Worm (Caenorhabditis elegans): ENCODE measurements around the gene wsp-1.

wsp-1 gene

DNA sequence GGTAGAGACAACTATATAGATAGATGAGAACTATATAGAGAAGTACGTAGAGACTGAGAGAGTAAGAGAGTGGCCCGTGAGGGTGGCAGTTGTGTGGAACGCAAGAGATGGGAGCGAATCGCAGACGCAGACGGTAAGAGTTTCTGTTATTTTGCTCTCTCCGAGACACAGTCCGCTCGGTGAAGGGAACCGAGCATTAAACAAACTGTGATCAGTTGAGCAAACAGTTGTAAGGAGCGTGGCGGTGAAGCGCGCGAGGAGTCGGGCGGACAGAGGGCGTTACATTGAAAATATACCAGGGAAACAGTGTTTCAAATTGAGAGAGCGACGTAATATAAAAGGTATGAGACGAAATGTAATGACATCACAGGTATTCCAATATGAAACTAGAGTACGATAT lies 30.8 kb upstream of the wsp-1 start:
- no peak for TF ChIP-seq fkh-10 (GFP tag; optimal IDR thresholded peaks at IDR 0.05)
- peak; percentile 20 for TF ChIP-seq xbp-1 (tag; optimal IDR thresholded peaks at IDR 0.05)
- TF ChIP-seq F16B12.6 (tag; optimal IDR thresholded peaks at IDR 0.05) = no peak
- peak; percentile 59 for TF ChIP-seq jun-1 (tag; optimal IDR thresholded peaks at IDR 0.05)
- TF ChIP-seq egl-13 (tag; optimal IDR thresholded peaks at IDR 0.05) = no peak
- TF ChIP-seq rnt-1 (tag; optimal IDR thresholded peaks at IDR 0.05) = peak; percentile 27
- peak; percentile 76 for TF ChIP-seq elt-2 (tag; optimal IDR thresholded peaks at IDR 0.05)
- no peak for TF ChIP-seq nhr-76 (tag; optimal IDR thresholded peaks at IDR 0.05)
- TF ChIP-seq nhr-19 (GFP tag; conservative IDR thresholded peaks at IDR 0.05) = peak; percentile 24
- TF ChIP-seq lin-35 (GFP tag; optimal IDR thresholded peaks at IDR 0.05) = peak in 1 of 2 experiments; percentile 56
- peak in 1 of 2 experiments; percentile 35 for TF ChIP-seq lsy-2 (tag; optimal IDR thresholded peaks at IDR 0.05)
- no peak for TF ChIP-seq zag-1 (tag; optimal IDR thresholded peaks at IDR 0.05)
- peak in 1 of 2 experiments; percentile 55 for TF ChIP-seq mdl-1 (tag; optimal IDR thresholded peaks at IDR 0.05)
- TF ChIP-seq lir-3 (tag; optimal IDR thresholded peaks at IDR 0.05; ENCODE audit: poor library complexity) = no peak
- TF ChIP-seq elt-3 (tag; optimal IDR thresholded peaks at IDR 0.05) = peak in 2 of 6 experiments; percentile 20 to 22
- TF ChIP-seq zip-4 (GFP tag; optimal IDR thresholded peaks at IDR 0.05) = no peak
- peak; percentile 66 for TF ChIP-seq nhr-90 (tag; optimal IDR thresholded peaks at IDR 0.05; ENCODE audit: poor library complexity)
- TF ChIP-seq aly-2 (tag; optimal IDR thresholded peaks at IDR 0.05) = no peak
- no peak for TF ChIP-seq mep-1 (tag; optimal IDR thresholded peaks at IDR 0.05)
- no peak for TF ChIP-seq unc-62 (GFP tag; optimal IDR thresholded peaks at IDR 0.05)
- TF ChIP-seq ceh-88 (GFP tag; IDR thresholded peaks at IDR 0.05) = no peak
- peak; percentile 16 for TF ChIP-seq hpl-2 (GFP tag; optimal IDR thresholded peaks at IDR 0.05)
- TF ChIP-seq nhr-47 (tag; optimal IDR thresholded peaks at IDR 0.05) = peak; percentile 39
- no peak for TF ChIP-seq unc-86 (tag; optimal IDR thresholded peaks at IDR 0.05)
- TF ChIP-seq alr-1 (tag; optimal IDR thresholded peaks at IDR 0.05; ENCODE audit: borderline replicate concordance) = no peak
- TF ChIP-seq C34B4.2 (tag; optimal IDR thresholded peaks at IDR 0.05) = no peak
- TF ChIP-seq nhr-77 (tag; optimal IDR thresholded peaks at IDR 0.05) = peak; percentile 58
- no peak for TF ChIP-seq pqm-1 (tag; optimal IDR thresholded peaks at IDR 0.05)
- no peak for TF ChIP-seq Y116A8C.19 (tag; optimal IDR thresholded peaks at IDR 0.05; ENCODE audit: borderline replicate concordance)
- no peak for TF ChIP-seq skn-1 (tag; optimal IDR thresholded peaks at IDR 0.05)
- TF ChIP-seq sup-37 (GFP tag; optimal IDR thresholded peaks at IDR 0.05) = peak; percentile 11
- TF ChIP-seq ama-1 (optimal IDR thresholded peaks at IDR 0.05) = no peak
- TF ChIP-seq fos-1 (tag; optimal IDR thresholded peaks at IDR 0.05) = no peak
- peak in 1 of 2 experiments; percentile 15 for TF ChIP-seq egl-27 (tag; optimal IDR thresholded peaks at IDR 0.05)
- no peak for TF ChIP-seq nhr-11 (tag; optimal IDR thresholded peaks at IDR 0.05)
- peak; percentile 85 for TF ChIP-seq nhr-85 (tag)
- TF ChIP-seq efl-1 (optimal IDR thresholded peaks at IDR 0.05) = peak; percentile 14 to 17
- no peak for TF ChIP-seq efl-1 (GFP tag; optimal IDR thresholded peaks at IDR 0.05 in 1 of 2)
- no peak for TF ChIP-seq irx-1 (tag; optimal IDR thresholded peaks at IDR 0.05)
- TF ChIP-seq nhr-71 (tag; optimal IDR thresholded peaks at IDR 0.05) = peak; percentile 68
- peak; percentile 82 for TF ChIP-seq lin-14 (GFP tag; optimal IDR thresholded peaks at IDR 0.05)
- no peak for TF ChIP-seq ces-1 (GFP tag; optimal IDR thresholded peaks at IDR 0.05)
- peak; percentile 43 for TF ChIP-seq snu-23 (GFP tag; optimal IDR thresholded peaks at IDR 0.05)
- TF ChIP-seq nhr-20 (tag; optimal IDR thresholded peaks at IDR 0.05) = peak; percentile 87
- no peak for TF ChIP-seq lin-15B (tag; optimal IDR thresholded peaks at IDR 0.05)
- peak; percentile 51 for TF ChIP-seq swsn-7 (tag; optimal IDR thresholded peaks at IDR 0.05)
- peak; percentile 63 for TF ChIP-seq tbx-2 (tag; optimal IDR thresholded peaks at IDR 0.05)
